Worm (Caenorhabditis elegans) whole organism, mixed stage, embryonic: ENCODE results near the gene trh-1.

ENCODE experiments used
- blmp-1 ChIP-seq: fragments of 150-350 bp; optimal IDR thresholded peaks from 2 replicates; lab custom pipeline; 2014; ENCODE audit warnings: missing biosample characterization, missing genetic modification characterization
- cnd-1 ChIP-seq: fragments of 200-800 bp; sonication (Bioruptor generic); optimal IDR thresholded peaks from 2 replicates; lab custom pipeline; 2018; ENCODE audit warnings: mild to moderate bottlenecking, missing genetic modification characterization, missing compliant biosample characterization
- lsy-2 ChIP-seq: fragments of 150-350 bp; optimal IDR thresholded peaks from 2 replicates; lab custom pipeline; 2014; ENCODE audit warnings: missing biosample characterization, missing genetic modification characterization
- mep-1 ChIP-seq: fragments of 150-350 bp; optimal IDR thresholded peaks from 2 replicates; lab custom pipeline; 2017; ENCODE audit warnings: missing biosample characterization, missing genetic modification reagents, missing genetic modification characterization, inconsistent platforms
- nhr-237 ChIP-seq: fragments of 150-350 bp; optimal IDR thresholded peaks from 2 replicates; lab custom pipeline; 2014; ENCODE audit warnings: missing biosample characterization, missing genetic modification characterization
- nhr-28 ChIP-seq: fragments of 150-350 bp; optimal IDR thresholded peaks from 2 replicates; lab custom pipeline; 2014; ENCODE audit warnings: missing biosample characterization, missing genetic modification characterization
- nhr-76 ChIP-seq: sonication (generic microtip); optimal IDR thresholded peaks from 2 replicates; lab custom pipeline; 2017; ENCODE audit warnings: missing biosample characterization, missing genetic modification characterization
- pha-4 ChIP-seq: fragments of 150-350 bp; optimal IDR thresholded peaks from 2 replicates; lab custom pipeline; 2018; ENCODE audit warnings: missing biosample characterization, missing genetic modification reagents, missing genetic modification characterization
- snpc-4 ChIP-seq: fragments of 150-350 bp; optimal IDR thresholded peaks from 2 replicates; lab custom pipeline; 2014; ENCODE audit warnings: missing biosample characterization, missing genetic modification characterization
- unc-120 ChIP-seq: sonication (generic microtip); optimal IDR thresholded peaks from 2 replicates; lab custom pipeline; 2017; ENCODE audit warnings: missing genetic modification characterization, missing compliant biosample characterization; ENCODE audit not compliant: poor library complexity, severe bottlenecking
- unc-62 ChIP-seq: fragments of 150-350 bp; optimal IDR thresholded peaks from 2 replicates; lab custom pipeline; 2014; ENCODE audit warnings: missing biosample characterization, missing genetic modification reagents, missing genetic modification characterization
- zip-8 ChIP-seq: fragments of 150-350 bp; optimal IDR thresholded peaks from 2 replicates; lab custom pipeline; 2014; ENCODE audit warnings: missing biosample characterization, missing genetic modification characterization
- ztf-11 ChIP-seq: fragments of 150-350 bp; optimal IDR thresholded peaks from 2 replicates; lab custom pipeline; 2014; ENCODE audit warnings: missing biosample characterization, missing genetic modification characterization

DNA sequence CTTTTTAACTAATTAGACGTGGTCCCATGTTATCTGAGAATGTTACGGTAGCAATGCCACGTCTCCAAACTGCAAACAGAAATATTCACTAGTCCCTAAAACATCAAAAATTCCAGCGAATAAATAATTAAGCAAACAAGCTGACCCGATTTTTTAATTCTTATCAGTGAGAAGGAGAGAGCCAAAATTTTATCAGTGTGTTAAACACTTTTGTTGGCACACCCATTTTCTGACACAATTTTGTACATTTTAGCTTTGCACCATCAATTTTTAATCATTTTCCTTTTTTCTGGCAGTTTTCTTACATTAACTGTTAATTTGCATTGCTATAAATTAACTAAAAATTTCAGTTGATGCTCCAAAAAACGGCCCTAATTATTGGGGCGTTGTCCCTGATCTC, 47.9 kb upstream of the trh-1 start, which contains the start of gene C49C3.4:
- TF ChIP-seq lsy-2, result no peak
- TF ChIP-seq pha-4 (tag; lab: Kevin White, UChicago), result no peak
- no peak for TF ChIP-seq nhr-28
- TF ChIP-seq nhr-237 (tag; lab: Kevin White, UChicago), result no peak
- TF ChIP-seq snpc-4 (tag; lab: Kevin White, UChicago), result no peak
- TF ChIP-seq mep-1, result no peak
- TF ChIP-seq nhr-76, result no peak
- TF ChIP-seq ztf-11 (tag; lab: Kevin White, UChicago), result no peak
- no peak for TF ChIP-seq zip-8 (tag; lab: Kevin White, UChicago)
- TF ChIP-seq unc-120 (tag; lab: Kevin White, UChicago), result no peak
- no peak for TF ChIP-seq cnd-1 (tag; lab: Kevin White, UChicago)
- no peak for TF ChIP-seq blmp-1
- no peak for TF ChIP-seq unc-62 (GFP tag; lab: Kevin White, UChicago)
